Worm (Caenorhabditis elegans): ENCODE results near the gene srj-23.

The srj-23 gene

DNA sequence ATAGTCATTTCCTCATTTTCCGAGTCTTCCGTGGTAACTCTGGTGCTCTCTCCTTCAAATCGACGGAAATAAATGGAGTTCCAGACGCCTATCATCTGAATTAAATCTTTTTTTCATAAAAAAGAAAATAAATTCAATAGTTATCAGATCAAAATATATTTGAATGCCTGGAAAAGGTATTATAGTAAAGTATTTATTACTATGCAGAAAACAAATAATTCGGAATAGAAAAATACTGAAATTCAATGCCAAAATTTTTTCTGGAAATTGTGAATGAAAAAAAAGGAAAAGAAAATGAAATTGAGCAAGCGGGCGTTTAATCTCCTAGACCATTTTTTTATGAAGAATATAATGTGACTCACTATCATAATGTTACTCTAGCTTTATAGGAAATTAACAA lies 40.1 kb downstream of the srj-23 start, which contains the start of gene C38C3.6:
Gene C38C3.6 (minus strand): TSS at position 101 of the 400 bp plus-strand sequence.
- no peak for TF ChIP-seq nhr-23 (tag; optimal IDR thresholded peaks at IDR 0.05)
- TF ChIP-seq ceh-9 (tag; optimal IDR thresholded peaks at IDR 0.05) = no peak
- TF ChIP-seq egl-27 (tag; optimal IDR thresholded peaks at IDR 0.05) = no peak
- no peak for TF ChIP-seq nfya-1 (tag; optimal IDR thresholded peaks at IDR 0.05; ENCODE audit: insufficient read depth)
- no peak for TF ChIP-seq mdl-1 (tag; optimal IDR thresholded peaks at IDR 0.05)
- TF ChIP-seq nhr-11 (tag; optimal IDR thresholded peaks at IDR 0.05) = no peak
- no peak for TF ChIP-seq ZK546.5 (tag; optimal IDR thresholded peaks at IDR 0.05)
- TF ChIP-seq lin-39 (tag; optimal IDR thresholded peaks at IDR 0.05) = no peak
- TF ChIP-seq skn-1 (tag; optimal IDR thresholded peaks at IDR 0.05) = no peak
- no peak for TF ChIP-seq fkh-2 (tag; optimal IDR thresholded peaks at IDR 0.05)
- TF ChIP-seq lsy-12 (tag; optimal IDR thresholded peaks at IDR 0.05) = no peak
- no peak for TF ChIP-seq nhr-43 (tag; optimal IDR thresholded peaks at IDR 0.05; ENCODE audit: poor library complexity, severe bottlenecking)

DNA sequence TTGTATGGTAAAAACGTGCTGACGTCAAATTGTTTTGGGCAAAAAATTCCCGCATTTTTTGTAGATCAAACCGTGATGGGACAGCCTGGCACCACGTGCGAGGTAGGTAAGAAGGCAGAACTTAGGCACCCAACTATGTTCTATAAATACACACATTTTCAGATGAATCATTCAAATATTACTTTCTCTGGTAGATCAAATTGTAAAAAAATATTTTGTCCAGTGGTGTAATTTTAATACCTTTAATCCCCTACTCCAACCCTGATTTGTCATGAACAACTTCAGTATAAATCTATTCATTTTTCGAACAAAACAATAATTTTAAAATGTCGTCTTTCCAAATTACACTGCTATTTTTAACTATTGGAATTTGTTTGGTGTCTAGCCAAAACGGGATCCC lies 43.0 kb downstream of the srj-23 start, which contains the start of gene spig-7:
Gene spig-7 (plus strand): TSS at position 301 of the 400 bp plus-strand sequence.
- TF ChIP-seq nhr-28 (tag; optimal IDR thresholded peaks at IDR 0.05) = no peak
- no peak for TF ChIP-seq nhr-23 (tag; optimal IDR thresholded peaks at IDR 0.05)
- TF ChIP-seq tbx-2 (tag; optimal IDR thresholded peaks at IDR 0.05) = no peak
- no peak for TF ChIP-seq nfya-1 (tag; optimal IDR thresholded peaks at IDR 0.05; ENCODE audit: insufficient read depth)
- TF ChIP-seq mml-1 (tag; optimal IDR thresholded peaks at IDR 0.05) = no peak
- TF ChIP-seq zag-1 (tag; optimal IDR thresholded peaks at IDR 0.05) = no peak
- no peak for TF ChIP-seq elt-2 (tag; optimal IDR thresholded peaks at IDR 0.05)
- no peak for TF ChIP-seq unc-62 (GFP tag; optimal IDR thresholded peaks at IDR 0.05)
- TF ChIP-seq nhr-11 (tag; optimal IDR thresholded peaks at IDR 0.05) = no peak

DNA sequence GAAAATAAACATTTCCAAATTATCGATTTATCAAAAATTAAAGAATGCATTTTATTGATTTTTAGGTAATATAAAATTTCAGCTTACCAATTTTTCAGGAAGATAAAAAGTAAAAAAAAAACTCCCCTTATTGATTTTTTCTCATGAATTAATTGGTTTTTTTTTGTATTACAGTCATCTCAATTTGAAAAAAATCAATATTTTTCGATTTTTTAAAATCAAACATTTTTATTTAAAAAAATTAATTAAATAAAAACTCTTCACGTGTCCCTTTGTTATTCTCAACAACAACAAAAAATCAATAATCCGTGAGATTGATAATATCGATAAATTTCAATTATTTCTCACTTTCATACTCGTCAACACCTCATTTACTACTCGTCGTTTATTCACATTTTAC lies 43.9 kb downstream of the srj-23 start, which contains the start of gene C38C3.3:
Gene C38C3.3 (plus strand): TSS at position 301 of the 400 bp plus-strand sequence.
- TF ChIP-seq unc-62 (GFP tag; optimal IDR thresholded peaks at IDR 0.05) (no peak), ceh-28 (tag; optimal IDR thresholded peaks at IDR 0.05) (peak; percentile 15)

DNA sequence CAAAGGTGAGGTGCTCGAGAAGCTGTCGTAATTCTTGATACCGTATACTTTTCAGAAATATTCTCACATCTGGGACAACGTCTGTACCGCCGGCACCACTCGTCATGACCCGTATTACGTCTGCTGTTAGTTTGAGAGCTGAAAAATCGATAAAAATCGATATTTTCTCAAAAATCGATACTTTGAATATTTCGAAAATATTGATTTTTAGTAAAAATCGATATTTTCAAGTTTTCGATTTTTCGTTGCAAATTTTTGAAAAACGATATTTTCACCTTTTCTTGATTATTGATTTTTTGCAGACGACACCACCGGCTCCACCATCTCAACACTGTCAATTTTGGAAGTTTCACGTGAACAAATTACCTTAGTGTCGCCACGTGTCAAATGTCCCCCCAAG lies 44.3 kb downstream of the srj-23 start:
- TF ChIP-seq lin-39 (tag; optimal IDR thresholded peaks at IDR 0.05) = no peak
- TF ChIP-seq snpc-4 (tag; optimal IDR thresholded peaks at IDR 0.05) = no peak
- no peak for TF ChIP-seq fkh-10 (GFP tag; optimal IDR thresholded peaks at IDR 0.05)
- no peak for TF ChIP-seq nhr-12 (tag; optimal IDR thresholded peaks at IDR 0.05)
- TF ChIP-seq ceh-28 (tag; optimal IDR thresholded peaks at IDR 0.05) = peak; percentile 89

DNA sequence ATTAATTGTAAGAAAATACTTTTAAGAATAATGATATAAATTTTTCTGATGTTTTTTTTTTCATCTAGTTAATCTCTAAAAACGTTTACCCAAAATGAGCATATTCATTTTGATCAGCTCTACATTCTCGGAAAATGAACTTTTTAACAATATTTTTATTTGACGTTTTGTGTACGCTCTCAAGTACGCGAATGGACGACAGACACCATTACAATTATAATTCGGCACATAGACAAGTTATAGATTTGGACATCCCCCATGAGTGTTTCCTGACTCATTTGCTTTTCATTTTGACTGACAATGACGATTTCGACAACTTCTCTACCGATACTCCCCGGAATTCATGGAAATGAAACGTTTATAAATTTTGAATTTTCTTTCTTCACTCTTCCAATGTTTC lies 47.7 kb downstream of the srj-23 start, which contains the start of gene sru-27:
Gene sru-27 (plus strand): TSS at position 301 of the 400 bp plus-strand sequence.
- TF ChIP-seq pha-4 (tag; optimal IDR thresholded peaks at IDR 0.05) = no peak
- TF ChIP-seq skn-1 (tag; optimal IDR thresholded peaks at IDR 0.05) = no peak
- TF ChIP-seq daf-12 (tag; optimal IDR thresholded peaks at IDR 0.05) = no peak
- no peak for TF ChIP-seq jun-1 (tag; optimal IDR thresholded peaks at IDR 0.05)
- no peak for TF ChIP-seq nfya-1 (tag; optimal IDR thresholded peaks at IDR 0.05; ENCODE audit: insufficient read depth)

Data from whole organism, L3 larva.